Fruit fly (Drosophila melanogaster) Kc167 (cell line): ENCODE measurements around the gene twe.

Experiments used
- Myc ChIP-seq: fragments of >200 bp; optimal IDR thresholded peaks from 2 replicates; lab custom pipeline; 2017; ENCODE audit warnings: missing external identifiers
- Sin3A ChIP-seq: fragments of >200 bp; optimal IDR thresholded peaks from 2 replicates; lab custom pipeline; 2018; ENCODE audit warnings: missing external identifiers
- h ChIP-seq: fragments of >200 bp; optimal IDR thresholded peaks from 3 replicates; lab custom pipeline; 2018; ENCODE audit warnings: missing external identifiers
- insv ChIP-seq: fragments of >200 bp; optimal IDR thresholded peaks from 3 replicates; lab custom pipeline; 2018; ENCODE audit warnings: missing external identifiers
- psq ChIP-seq: fragments of >200 bp; optimal IDR thresholded peaks from 2 replicates; lab custom pipeline; 2017; ENCODE audit warnings: missing external identifiers

DNA sequence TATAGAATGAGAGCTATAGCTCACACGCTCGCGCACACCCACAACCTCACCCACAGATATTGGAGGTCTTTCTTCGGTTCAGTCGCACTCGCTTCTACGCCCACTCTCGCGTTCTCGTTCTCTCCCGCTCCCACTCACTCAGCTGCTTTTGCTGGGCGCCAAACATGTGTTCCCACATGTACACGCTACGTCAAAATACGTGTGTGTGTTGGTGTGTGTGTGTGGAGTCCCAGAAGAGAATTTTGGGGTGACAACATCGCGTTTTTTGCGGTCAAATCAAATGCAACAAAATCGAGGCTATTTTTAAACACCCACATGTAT, 9.8 kb upstream of the twe start:
- no peak for TF ChIP-seq psq
- no peak for TF ChIP-seq Sin3A (lab: Kevin White, UChicago)
- no peak for TF ChIP-seq h
- no peak for TF ChIP-seq insv (lab: Kevin White, UChicago)
- no peak for TF ChIP-seq Myc (lab: Kevin White, UChicago)
